Worm (Caenorhabditis elegans) whole organism, L2 larva: ENCODE measurements around the gene fars-3.

Experiments
- C34F6.9 ChIP-seq: fragments of 150-350 bp; optimal IDR thresholded peaks from 2 replicates; lab custom pipeline; 2014; ENCODE audit warnings: missing biosample characterization, missing genetic modification characterization
- F13H6.1 ChIP-seq: sonication (generic microtip); optimal IDR thresholded peaks from 2 replicates; lab custom pipeline; 2016; ENCODE audit warnings: missing genetic modification characterization, missing compliant biosample characterization
- R02D3.7 ChIP-seq: fragments of 150-350 bp; optimal IDR thresholded peaks from 2 replicates; lab custom pipeline; 2014; ENCODE audit warnings: missing biosample characterization, missing genetic modification characterization
- Y55F3AM.14 ChIP-seq: fragments of 200-800 bp; sonication (Bioruptor generic); optimal IDR thresholded peaks from 2 replicates; lab custom pipeline; 2018; ENCODE audit warnings: mild to moderate bottlenecking, missing genetic modification characterization, missing compliant biosample characterization
- ZK546.5 ChIP-seq: sonication (generic microtip); optimal IDR thresholded peaks from 2 replicates; lab custom pipeline; 2017; ENCODE audit warnings: missing biosample characterization, missing genetic modification characterization
- alr-1 ChIP-seq: fragments of 150-350 bp; optimal IDR thresholded peaks from 2 replicates; lab custom pipeline; 2014; ENCODE audit warnings: missing biosample characterization, missing genetic modification characterization
- aly-2 ChIP-seq: fragments of 150-350 bp; optimal IDR thresholded peaks from 2 replicates; lab custom pipeline; 2014; ENCODE audit warnings: missing biosample characterization, missing genetic modification characterization
- ama-1 ChIP-seq: fragments of 150-350 bp; optimal IDR thresholded peaks from 2 replicates; lab custom pipeline; 2018; ENCODE audit warnings: inconsistent platforms
- blmp-1 ChIP-seq: sonication (generic microtip); optimal IDR thresholded peaks from 2 replicates; lab custom pipeline; 2017; ENCODE audit warnings: missing genetic modification characterization, mild to moderate bottlenecking, missing compliant biosample characterization, antibody characterized with exemption, moderate library complexity; ENCODE audit not compliant: insufficient read depth
- ceh-16 ChIP-seq: fragments of 150-350 bp; optimal IDR thresholded peaks from 2 replicates; lab custom pipeline; 2014; ENCODE audit warnings: missing biosample characterization, missing genetic modification characterization
- ceh-82 ChIP-seq: fragments of 150-350 bp; optimal IDR thresholded peaks from 2 replicates; lab custom pipeline; 2014; ENCODE audit warnings: missing biosample characterization, missing genetic modification characterization
- crh-2 ChIP-seq: sonication (generic microtip); optimal IDR thresholded peaks from 2 replicates; lab custom pipeline; 2017; ENCODE audit warnings: missing biosample characterization, missing genetic modification characterization
- dmd-4 ChIP-seq: sonication (generic microtip); optimal IDR thresholded peaks from 2 replicates; lab custom pipeline; 2017; ENCODE audit warnings: missing biosample characterization, missing genetic modification characterization
- egl-27 ChIP-seq: sonication (generic microtip); optimal IDR thresholded peaks from 3 replicates; lab custom pipeline; 2017; ENCODE audit warnings: missing biosample characterization, missing genetic modification reagents, missing genetic modification characterization
- elt-1 ChIP-seq: fragments of 150-350 bp; optimal IDR thresholded peaks from 2 replicates; lab custom pipeline; 2014; ENCODE audit warnings: missing biosample characterization, missing genetic modification characterization
- elt-3 ChIP-seq: sonication (generic microtip); optimal IDR thresholded peaks from 2 replicates; lab custom pipeline; 2017; ENCODE audit warnings: missing biosample characterization, missing genetic modification characterization
- fos-1 ChIP-seq: fragments of 150-350 bp; optimal IDR thresholded peaks from 2 replicates; lab custom pipeline; 2014; ENCODE audit warnings: missing biosample characterization, missing genetic modification characterization
- gmeb-1 ChIP-seq: fragments of 150-350 bp; optimal IDR thresholded peaks from 2 replicates; lab custom pipeline; 2014; ENCODE audit warnings: missing biosample characterization, missing genetic modification characterization
- lin-11 ChIP-seq: fragments of 150-350 bp; sonication (generic microtip); optimal IDR thresholded peaks from 2 replicates; lab custom pipeline; 2014; ENCODE audit warnings: missing biosample characterization, missing genetic modification characterization, inconsistent platforms, mixed read lengths
- lin-13 ChIP-seq: fragments of 150-350 bp; optimal IDR thresholded peaks from 2 replicates; lab custom pipeline; 2014; ENCODE audit warnings: missing biosample characterization, missing genetic modification reagents, missing genetic modification characterization
- lin-39 ChIP-seq: fragments of 150-350 bp; optimal IDR thresholded peaks from 2 replicates; lab custom pipeline; 2014; ENCODE audit warnings: missing biosample characterization, missing genetic modification reagents, missing genetic modification characterization
- lsy-2 ChIP-seq, 2 experiments: fragments of 150-350 bp in 1 of 2; sonication (generic microtip) in 1 of 2; optimal IDR thresholded peaks; 2 replicates each; lab custom pipeline; 2014 to 2017; ENCODE audit warnings: missing biosample characterization in 2 of 2, missing genetic modification characterization in 2 of 2
- mab-5 ChIP-seq: fragments of 150-350 bp; optimal IDR thresholded peaks from 2 replicates; lab custom pipeline; 2014; ENCODE audit warnings: missing biosample characterization, missing genetic modification characterization
- mbf-1 ChIP-seq: sonication (generic microtip); optimal IDR thresholded peaks from 2 replicates; lab custom pipeline; 2017; ENCODE audit warnings: missing biosample characterization, missing genetic modification characterization
- mdl-1 ChIP-seq, 2 experiments: fragments of 150-350 bp in 1 of 2; sonication (generic microtip) in 1 of 2; optimal IDR thresholded peaks; 2 replicates each; lab custom pipeline; 2017; ENCODE audit warnings: missing biosample characterization in 2 of 2, missing genetic modification characterization in 2 of 2
- nhr-10 ChIP-seq: sonication (generic microtip); optimal IDR thresholded peaks from 2 replicates; lab custom pipeline; 2017; ENCODE audit warnings: missing biosample characterization, missing genetic modification characterization
- nhr-11 ChIP-seq: fragments of 150-350 bp; optimal IDR thresholded peaks from 2 replicates; lab custom pipeline; 2014; ENCODE audit warnings: missing biosample characterization, missing genetic modification characterization
- nhr-12 ChIP-seq: fragments of 150-350 bp; optimal IDR thresholded peaks from 2 replicates; lab custom pipeline; 2014; ENCODE audit warnings: missing biosample characterization, missing genetic modification characterization
- nhr-129 ChIP-seq: fragments of 150-350 bp; optimal IDR thresholded peaks from 2 replicates; lab custom pipeline; 2014; ENCODE audit warnings: missing biosample characterization, missing genetic modification characterization
- nhr-23 ChIP-seq: fragments of 150-350 bp; optimal IDR thresholded peaks from 2 replicates; lab custom pipeline; 2014; ENCODE audit warnings: missing biosample characterization, missing genetic modification reagents, missing genetic modification characterization
- nhr-237 ChIP-seq: fragments of 150-350 bp; optimal IDR thresholded peaks from 2 replicates; lab custom pipeline; 2014; ENCODE audit warnings: missing biosample characterization, missing genetic modification characterization
- nhr-25 ChIP-seq: fragments of 150-350 bp; sonication (generic microtip); optimal IDR thresholded peaks from 3 replicates; lab custom pipeline; 2014; ENCODE audit warnings: missing biosample characterization, missing genetic modification characterization
- nhr-6 ChIP-seq: fragments of 150-350 bp; optimal IDR thresholded peaks from 2 replicates; lab custom pipeline; 2014; ENCODE audit warnings: missing biosample characterization, missing genetic modification characterization
- nhr-77 ChIP-seq: fragments of 150-350 bp; optimal IDR thresholded peaks from 2 replicates; lab custom pipeline; 2014; ENCODE audit warnings: missing biosample characterization, missing genetic modification characterization
- peb-1 ChIP-seq: fragments of 150-350 bp; optimal IDR thresholded peaks from 2 replicates; lab custom pipeline; 2014; ENCODE audit warnings: missing biosample characterization, missing genetic modification characterization
- sem-4 ChIP-seq: fragments of 150-350 bp; optimal IDR thresholded peaks from 2 replicates; lab custom pipeline; 2014; ENCODE audit warnings: missing biosample characterization, missing genetic modification reagents, missing genetic modification characterization
- skn-1 ChIP-seq: sonication (generic microtip); optimal IDR thresholded peaks from 2 replicates; lab custom pipeline; 2017; ENCODE audit warnings: missing biosample characterization, missing genetic modification characterization
- sma-3 ChIP-seq: sonication (generic microtip); optimal IDR thresholded peaks from 2 replicates; lab custom pipeline; 2016; ENCODE audit warnings: missing genetic modification reagents, missing genetic modification characterization, missing compliant biosample characterization
- sma-9 ChIP-seq, 2 experiments: fragments of 150-350 bp in 1 of 2; sonication (generic microtip) in 1 of 2; optimal IDR thresholded peaks; 2 replicates each; lab custom pipeline; 2014 to 2016; ENCODE audit warnings: missing genetic modification characterization in 2 of 2, mild to moderate bottlenecking in 1 of 2, missing biosample characterization in 1 of 2, missing compliant biosample characterization in 1 of 2, missing genetic modification reagents in 1 of 2, moderate library complexity in 1 of 2
- snpc-4 ChIP-seq: fragments of 150-350 bp; optimal IDR thresholded peaks from 2 replicates; lab custom pipeline; 2014; ENCODE audit warnings: missing biosample characterization, missing genetic modification characterization
- unc-39 ChIP-seq: fragments of 150-350 bp; optimal IDR thresholded peaks from 2 replicates; lab custom pipeline; 2014; ENCODE audit warnings: missing biosample characterization, missing genetic modification characterization
- unc-55 ChIP-seq: fragments of 150-350 bp; sonication (generic microtip); optimal IDR thresholded peaks from 3 replicates; lab custom pipeline; 2014; ENCODE audit warnings: missing biosample characterization, missing genetic modification reagents, missing genetic modification characterization
- unc-62 ChIP-seq: fragments of 150-350 bp; optimal IDR thresholded peaks from 2 replicates; lab custom pipeline; 2014; ENCODE audit warnings: missing biosample characterization, missing genetic modification reagents, missing genetic modification characterization
- zag-1 ChIP-seq: fragments of 150-350 bp; optimal IDR thresholded peaks from 2 replicates; lab custom pipeline; 2014; ENCODE audit warnings: missing biosample characterization, missing genetic modification characterization
- ztf-11 ChIP-seq: sonication (generic microtip); optimal IDR thresholded peaks from 2 replicates; lab custom pipeline; 2017; ENCODE audit warnings: missing biosample characterization, missing genetic modification characterization
- ztf-4 ChIP-seq: fragments of 150-350 bp; optimal IDR thresholded peaks from 2 replicates; lab custom pipeline; 2014; ENCODE audit warnings: missing biosample characterization, missing genetic modification characterization

Gene fars-3

ce11 chrII:8483793-8484186 lies 19.1 kb downstream of the fars-3 start, which contains the start of gene taap-1 (continued):
- TF ChIP-seq crh-2 (tag; lab: Kevin White, UChicago) (no peak), nhr-77 (tag; lab: Kevin White, UChicago) (no peak), nhr-10 (no peak)

- TF ChIP-seq ztf-11 (tag; lab: Kevin White, UChicago) (no peak), sma-9 (GFP tag; optimal IDR thresholded peaks at IDR 0.05; lab: Kevin White, UChicago) (peak; percentile 68), sma-9 (tag; optimal IDR thresholded peaks at IDR 0.05; lab: Kevin White, UChicago) (no peak), elt-1 (no peak), nhr-237 (tag; lab: Kevin White, UChicago) (no peak), ceh-16 (tag; lab: Kevin White, UChicago) (no peak), unc-55 (peak; percentile 4), nhr-11 (tag; lab: Kevin White, UChicago) (no peak), ZK546.5 (tag; lab: Kevin White, UChicago) (no peak), lsy-2 (tag; optimal IDR thresholded peaks at IDR 0.05; lab: Kevin White, UChicago) (peak in 1 of 2 experiments; percentile 26), fos-1 (tag; lab: Kevin White, UChicago) (peak; percentile 71), Y55F3AM.14 (GFP tag; lab: Kevin White, UChicago) (no peak), ama-1 (peak; percentile 8), nhr-129 (tag; lab: Kevin White, UChicago) (peak; percentile 63), nhr-23 (no peak), nhr-10 (no peak), gmeb-1 (tag; lab: Kevin White, UChicago) (peak; percentile 30), dmd-4 (tag; lab: Kevin White, UChicago) (no peak), skn-1 (tag; lab: Kevin White, UChicago) (no peak), nhr-77 (tag; lab: Kevin White, UChicago) (no peak), F13H6.1 (tag; lab: Kevin White, UChicago) (peak; percentile 56), snpc-4 (tag; lab: Kevin White, UChicago) (no peak), R02D3.7 (no peak), egl-27 (tag; lab: Kevin White, UChicago) (peak; percentile 13), mdl-1 (tag; optimal IDR thresholded peaks at IDR 0.05; lab: Kevin White, UChicago) (no peak), elt-3 (no peak), alr-1 (tag; lab: Kevin White, UChicago) (no peak), unc-62 (GFP tag; lab: Kevin White, UChicago) (no peak), C34F6.9 (peak; percentile 33), peb-1 (no peak), aly-2 (tag; lab: Kevin White, UChicago) (no peak), crh-2 (tag; lab: Kevin White, UChicago) (peak; percentile 78)
These were observed 19.9 kb downstream of the fars-3 start for ce11 chrII:8484546-8484945.

- TF ChIP-seq nhr-25 (peak; percentile 92), nhr-11 (tag; lab: Kevin White, UChicago) (no peak), sma-9 (GFP tag; optimal IDR thresholded peaks at IDR 0.05; lab: Kevin White, UChicago) (peak; percentile 89), sma-9 (tag; optimal IDR thresholded peaks at IDR 0.05; lab: Kevin White, UChicago) (no peak), mdl-1 (tag; optimal IDR thresholded peaks at IDR 0.05; lab: Kevin White, UChicago) (no peak), egl-27 (tag; lab: Kevin White, UChicago) (no peak), fos-1 (tag; lab: Kevin White, UChicago) (peak; percentile 73), aly-2 (tag; lab: Kevin White, UChicago) (no peak), elt-3 (no peak), ztf-11 (tag; lab: Kevin White, UChicago) (no peak), nhr-77 (tag; lab: Kevin White, UChicago) (no peak), nhr-10 (no peak), unc-39 (tag; lab: Kevin White, UChicago) (no peak), nhr-12 (tag; lab: Kevin White, UChicago) (no peak), ceh-16 (tag; lab: Kevin White, UChicago) (no peak), alr-1 (tag; lab: Kevin White, UChicago) (no peak), peb-1 (no peak), nhr-129 (tag; lab: Kevin White, UChicago) (peak; percentile 93), blmp-1 (tag; lab: Kevin White, UChicago) (peak; percentile 57), sma-3 (peak; percentile 64), lsy-2 (tag; optimal IDR thresholded peaks at IDR 0.05; lab: Kevin White, UChicago) (peak in 1 of 2 experiments; percentile 3), sem-4 (tag; lab: Kevin White, UChicago) (no peak), F13H6.1 (tag; lab: Kevin White, UChicago) (peak; percentile 19), unc-55 (no peak), crh-2 (tag; lab: Kevin White, UChicago) (peak; percentile 86), lin-13 (GFP tag; lab: Kevin White, UChicago) (no peak), mab-5 (tag; lab: Kevin White, UChicago) (no peak), zag-1 (tag; lab: Kevin White, UChicago) (no peak), ztf-4 (tag; lab: Kevin White, UChicago) (no peak), dmd-4 (tag; lab: Kevin White, UChicago) (no peak), mbf-1 (tag; lab: Kevin White, UChicago) (no peak), R02D3.7 (no peak), nhr-237 (tag; lab: Kevin White, UChicago) (no peak), skn-1 (tag; lab: Kevin White, UChicago) (no peak), gmeb-1 (tag; lab: Kevin White, UChicago) (peak; percentile 48), C34F6.9 (no peak), Y55F3AM.14 (GFP tag; lab: Kevin White, UChicago) (no peak), nhr-6 (tag; lab: Kevin White, UChicago) (peak; percentile 24), lin-39 (no peak), lin-11 (tag; lab: Kevin White, UChicago) (no peak), ceh-82 (tag; lab: Kevin White, UChicago) (no peak)
These were observed 21.0 kb downstream of the fars-3 start, which contains the start of gene gbh-2 for ce11 chrII:8485603-8486002. Gene gbh-2, plus strand, starts transcription at chrII:8485879.
